Fruit fly (Drosophila melanogaster) whole organism, prepupa: Measurements from ENCODE around the gene ksh.

Experiments used
- Blimp-1 ChIP-seq: fragments of 200-800 bp; sonication (Bioruptor generic); optimal IDR thresholded peaks from 3 replicates; lab custom pipeline; 2017; ENCODE audit warnings: missing biosample characterization, missing genetic modification characterization, mild to moderate bottlenecking, moderate library complexity, missing genetic modification reagents
- CG10631 ChIP-seq: fragments of 200-800 bp; sonication (Bioruptor generic); optimal IDR thresholded peaks from 2 replicates; lab custom pipeline; 2016; ENCODE audit warnings: missing biosample characterization, missing genetic modification characterization
- CG11294 ChIP-seq: fragments of 200-800 bp; sonication (Bioruptor generic); IDR thresholded peaks from 2 replicates; pipeline ENCODE4 v1.3.6; 2022; ENCODE audit warnings: missing biosample characterization, missing genetic modification characterization
- CG11762 ChIP-seq: fragments of 200-800 bp; sonication (Bioruptor generic); optimal IDR thresholded peaks from 3 replicates; lab custom pipeline; 2016; ENCODE audit warnings: missing biosample characterization, missing genetic modification characterization; ENCODE audit not compliant: insufficient read depth
- CG11902 ChIP-seq: fragments of 200-800 bp; sonication (Bioruptor generic); optimal IDR thresholded peaks from 3 replicates; lab custom pipeline; 2016; ENCODE audit warnings: missing biosample characterization, missing genetic modification characterization
- CG15336 ChIP-seq: fragments of 200-800 bp; sonication (Bioruptor generic); IDR thresholded peaks from 2 replicates; pipeline ENCODE4 v1.3.6; 2022; ENCODE audit warnings: missing biosample characterization, missing genetic modification characterization
- CG1621 ChIP-seq: fragments of 200-800 bp; sonication (Bioruptor generic); optimal IDR thresholded peaks from 3 replicates; lab custom pipeline; 2018; ENCODE audit warnings: missing biosample characterization, mild to moderate bottlenecking, missing genetic modification characterization
- CG16779 ChIP-seq: fragments of 200-800 bp; sonication (Bioruptor generic); optimal IDR thresholded peaks from 3 replicates; lab custom pipeline; 2017; ENCODE audit warnings: missing biosample characterization, mild to moderate bottlenecking, missing genetic modification characterization
- CG3032 ChIP-seq: fragments of 200-800 bp; optimal IDR thresholded peaks from 2 replicates; lab custom pipeline; 2019; ENCODE audit warnings: missing biosample characterization, mild to moderate bottlenecking, missing genetic modification characterization, moderate library complexity
- CG32006 ChIP-seq: fragments of 200-800 bp; sonication (Bioruptor generic); optimal IDR thresholded peaks from 3 replicates; lab custom pipeline; 2017; ENCODE audit warnings: missing biosample characterization, mild to moderate bottlenecking, missing genetic modification characterization
- CG34406 ChIP-seq: fragments of 200-800 bp; sonication (Bioruptor generic); optimal IDR thresholded peaks from 3 replicates; lab custom pipeline; 2016; ENCODE audit warnings: missing biosample characterization, missing genetic modification characterization
- CG6163 ChIP-seq: fragments of 200-800 bp; sonication (Bioruptor generic); IDR thresholded peaks from 3 replicates; pipeline ENCODE4 v1.3.6; 2022; ENCODE audit warnings: missing biosample characterization, missing genetic modification characterization
- CG6276 ChIP-seq: fragments of 200-800 bp; sonication (Bioruptor generic); optimal IDR thresholded peaks from 2 replicates; lab custom pipeline; 2017; ENCODE audit warnings: missing biosample characterization, mild to moderate bottlenecking, missing genetic modification characterization
- CG6854 ChIP-seq: fragments of 200-800 bp; sonication (Bioruptor generic); optimal IDR thresholded peaks from 2 replicates; lab custom pipeline; 2017; ENCODE audit warnings: missing biosample characterization, mild to moderate bottlenecking, missing genetic modification characterization
- CG8319 ChIP-seq: fragments of 200-800 bp; sonication (Bioruptor generic); optimal IDR thresholded peaks from 3 replicates; lab custom pipeline; 2016; ENCODE audit warnings: missing biosample characterization, missing genetic modification characterization
- CG9139 ChIP-seq: fragments of 200-800 bp; sonication (Bioruptor generic); optimal IDR thresholded peaks from 3 replicates; lab custom pipeline; 2017; ENCODE audit warnings: missing biosample characterization, mild to moderate bottlenecking, missing genetic modification characterization
- Eip75B ChIP-seq: fragments of 200-800 bp; sonication (Bioruptor generic); optimal IDR thresholded peaks from 3 replicates; lab custom pipeline; 2016; ENCODE audit warnings: missing biosample characterization, missing genetic modification characterization
- Eip78C ChIP-seq: fragments of 200-800 bp; sonication (Bioruptor generic); peaks from one replicate; lab custom pipeline; 2016; ENCODE audit warnings: missing biosample characterization, missing genetic modification characterization
- Eip93F ChIP-seq: fragments of 200-800 bp; sonication (Bioruptor generic); optimal IDR thresholded peaks from 2 replicates; lab custom pipeline; 2016; ENCODE audit warnings: missing biosample characterization, mild to moderate bottlenecking, missing genetic modification characterization
- Ets21C ChIP-seq: fragments of 200-800 bp; sonication (Bioruptor generic); optimal IDR thresholded peaks from 3 replicates; lab custom pipeline; 2016; ENCODE audit warnings: missing biosample characterization, missing genetic modification characterization
- Ets96B ChIP-seq: fragments of 200-800 bp; optimal IDR thresholded peaks from 2 replicates; lab custom pipeline; 2019; ENCODE audit warnings: missing biosample characterization, mild to moderate bottlenecking, missing genetic modification characterization, moderate library complexity
- Gug ChIP-seq: fragments of 200-800 bp; sonication (Bioruptor generic); IDR thresholded peaks from 2 replicates; pipeline ENCODE4 v1.3.6; 2022; ENCODE audit warnings: missing biosample characterization, missing genetic modification characterization
- Hr4 ChIP-seq: fragments of 200-800 bp; sonication (Bioruptor generic); optimal IDR thresholded peaks from 3 replicates; lab custom pipeline; 2016; ENCODE audit warnings: missing biosample characterization, missing genetic modification characterization
- Lpt ChIP-seq: fragments of 200-800 bp; sonication (Bioruptor generic); optimal IDR thresholded peaks from 3 replicates; lab custom pipeline; 2016; ENCODE audit warnings: missing biosample characterization, missing genetic modification characterization
- OdsH ChIP-seq: fragments of 200-800 bp; sonication (Bioruptor generic); optimal IDR thresholded peaks from 3 replicates; lab custom pipeline; 2016; ENCODE audit warnings: missing biosample characterization, missing genetic modification characterization
- Smox ChIP-seq: fragments of 200-800 bp; sonication (Bioruptor generic); optimal IDR thresholded peaks from 3 replicates; lab custom pipeline; 2016; ENCODE audit warnings: missing biosample characterization, missing genetic modification characterization
- Sox102F ChIP-seq: fragments of 200-800 bp; sonication (Bioruptor generic); optimal IDR thresholded peaks from 2 replicates; lab custom pipeline; 2016; ENCODE audit warnings: missing biosample characterization, mild to moderate bottlenecking, missing genetic modification characterization
- Sox14 ChIP-seq: fragments of 200-800 bp; sonication (Bioruptor generic); optimal IDR thresholded peaks from 3 replicates; lab custom pipeline; 2016; ENCODE audit warnings: missing biosample characterization, missing genetic modification characterization
- Sox15 ChIP-seq: fragments of 200-800 bp; sonication (Bioruptor generic); optimal IDR thresholded peaks from 3 replicates; lab custom pipeline; 2016; ENCODE audit warnings: missing biosample characterization, missing genetic modification characterization
- achi ChIP-seq: fragments of 200-800 bp; sonication (Bioruptor generic); optimal IDR thresholded peaks from 3 replicates; lab custom pipeline; 2016; ENCODE audit warnings: missing biosample characterization, missing genetic modification characterization
- cyc ChIP-seq: fragments of 200-800 bp; sonication (Bioruptor generic); optimal IDR thresholded peaks from 3 replicates; lab custom pipeline; 2016; ENCODE audit warnings: missing biosample characterization, missing genetic modification characterization
- eg ChIP-seq: fragments of 200-800 bp; sonication (Bioruptor generic); IDR thresholded peaks from 3 replicates; pipeline ENCODE4 v1.3.6; 2022; ENCODE audit warnings: missing biosample characterization, missing genetic modification characterization
- esn ChIP-seq: fragments of 200-800 bp; sonication (Bioruptor generic); optimal IDR thresholded peaks from 2 replicates; lab custom pipeline; 2016; ENCODE audit warnings: missing biosample characterization, mild to moderate bottlenecking, missing genetic modification characterization, moderate library complexity
- fd85E ChIP-seq: fragments of 200-800 bp; sonication (Bioruptor generic); optimal IDR thresholded peaks from 3 replicates; lab custom pipeline; 2016; ENCODE audit warnings: missing biosample characterization, missing genetic modification characterization
- net ChIP-seq: fragments of 200-800 bp; sonication (Bioruptor generic); optimal IDR thresholded peaks from 3 replicates; lab custom pipeline; 2016; ENCODE audit warnings: missing biosample characterization, missing genetic modification characterization
- salr ChIP-seq, 2 experiments: fragments of 200-800 bp; sonication (Bioruptor generic); optimal IDR thresholded peaks; 3 replicates each; lab custom pipeline; 2016 to 2018; ENCODE audit warnings: missing biosample characterization in 2 of 2, missing genetic modification characterization in 2 of 2, mild to moderate bottlenecking in 1 of 2
- ss ChIP-seq, 2 experiments: fragments of 200-800 bp; sonication (Bioruptor generic); optimal IDR thresholded peaks; 2 replicates in 1 of 2; 3 replicates in 1 of 2; lab custom pipeline; 2017 to 2018; ENCODE audit warnings: mild to moderate bottlenecking in 2 of 2, missing biosample characterization in 2 of 2, missing genetic modification characterization in 2 of 2, moderate library complexity in 1 of 2
- topi ChIP-seq: fragments of 200-800 bp; sonication (Bioruptor generic); optimal IDR thresholded peaks from 3 replicates; lab custom pipeline; 2016; ENCODE audit warnings: missing biosample characterization, missing genetic modification characterization

ksh gene

dm6 chrX:19505334-19506185, 10.8 kb upstream of the ksh start (continued):
- TF ChIP-seq CG34406 (no peak), salr (GFP tag; optimal IDR thresholded peaks at IDR 0.05; lab: Kevin White, UChicago) (no peak), cyc (GFP tag; lab: Kevin White, UChicago) (no peak), Blimp-1 (GFP tag; lab: Kevin White, UChicago) (peak; percentile 93), CG1621 (no peak), esn (GFP tag; lab: Kevin White, UChicago) (peak; percentile 37), CG3032 (tag; lab: Kevin White, UChicago) (no peak), Sox15 (GFP tag; lab: Kevin White, UChicago) (no peak), Smox (peak; percentile 25), CG11762 (GFP tag; lab: Kevin White, UChicago) (no peak), net (GFP tag; lab: Kevin White, UChicago) (no peak), Gug (no peak), Eip93F (GFP tag; lab: Kevin White, UChicago) (no peak), CG16779 (tag; lab: Kevin White, UChicago) (no peak), eg (GFP tag; lab: Robert Waterston, UW) (0 out of 3 replicates have a peak, but pooled peaks have one; percentile 30), CG6854 (GFP tag; lab: Kevin White, UChicago) (peak; percentile 35), achi (GFP tag; lab: Kevin White, UChicago) (no peak), CG6276 (GFP tag; lab: Kevin White, UChicago) (no peak), topi (GFP tag; lab: Kevin White, UChicago) (no peak), CG32006 (GFP tag; lab: Kevin White, UChicago) (no peak), Sox102F (no peak), CG9139 (GFP tag; lab: Kevin White, UChicago) (no peak), CG15336 (GFP tag; lab: Robert Waterston, UW) (0 out of 2 replicates have a peak, but pooled peaks have one; percentile 14), CG8319 (GFP tag; lab: Kevin White, UChicago) (no peak), Ets96B (tag; lab: Kevin White, UChicago) (no peak), ss (GFP tag; optimal IDR thresholded peaks at IDR 0.05; lab: Kevin White, UChicago) (peak in 1 of 2 experiments; percentile 31), fd85E (GFP tag; lab: Kevin White, UChicago) (no peak), CG11902 (GFP tag; lab: Kevin White, UChicago) (no peak), Ets21C (GFP tag; lab: Kevin White, UChicago) (no peak), Sox14 (GFP tag; lab: Kevin White, UChicago) (peak; percentile 32), Eip78C (GFP tag; lab: Kevin White, UChicago) (peak; percentile 73), CG11294 (GFP tag; lab: Robert Waterston, UW) (no peak), Lpt (GFP tag; lab: Kevin White, UChicago) (no peak), Hr4 (GFP tag; lab: Kevin White, UChicago) (no peak)

DNA sequence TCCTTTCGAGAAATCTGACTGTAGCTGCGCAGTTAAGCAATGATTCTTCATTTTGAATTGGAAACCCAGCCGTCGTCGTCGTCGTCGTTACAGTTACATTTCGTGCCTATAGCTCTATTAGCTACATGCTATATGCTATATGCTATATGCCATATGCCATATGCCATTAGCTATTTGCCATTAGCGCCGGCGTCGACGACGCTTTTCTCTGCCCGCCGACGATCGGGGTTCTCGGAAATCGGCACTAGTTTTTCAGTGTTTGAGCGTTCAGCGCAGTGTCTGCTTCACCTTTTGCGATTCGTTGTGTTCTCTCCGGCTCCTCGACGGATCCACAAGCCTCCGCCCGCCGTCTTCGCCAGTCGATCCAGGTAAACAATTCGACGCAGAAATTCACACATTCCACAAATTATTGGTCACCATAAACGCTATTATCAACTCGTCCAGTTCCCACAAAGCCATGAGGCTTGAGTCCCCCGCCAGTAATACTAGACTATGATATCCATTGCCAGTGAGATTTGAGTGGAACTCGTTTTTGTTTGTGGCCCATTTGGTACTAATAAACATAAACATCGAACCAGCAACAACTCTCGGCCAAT, 9.5 kb upstream of the ksh start:
- no peak for TF ChIP-seq esn (GFP tag; lab: Kevin White, UChicago)
- TF ChIP-seq CG6163 (GFP tag; lab: Robert Waterston, UW) = no peak
- no peak for TF ChIP-seq Ets96B (tag; lab: Kevin White, UChicago)
- TF ChIP-seq Eip75B = no peak
- no peak for TF ChIP-seq OdsH (GFP tag; lab: Kevin White, UChicago)
- TF ChIP-seq CG32006 (GFP tag; lab: Kevin White, UChicago) = no peak
- no peak for TF ChIP-seq CG10631 (GFP tag; lab: Kevin White, UChicago)
- no peak for TF ChIP-seq Sox102F
- TF ChIP-seq Blimp-1 (GFP tag; lab: Kevin White, UChicago) = no peak
- TF ChIP-seq CG3032 (tag; lab: Kevin White, UChicago) = no peak
